Worm (Caenorhabditis elegans) whole organism, L2 larva: Measurements from ENCODE around the gene Y39D8A.1.

Experiments used
- F13H6.1 ChIP-seq: sonication (generic microtip); optimal IDR thresholded peaks from 2 replicates; lab custom pipeline; 2016; ENCODE audit warnings: missing genetic modification characterization, missing compliant biosample characterization
- Y55F3AM.14 ChIP-seq: fragments of 200-800 bp; sonication (Bioruptor generic); optimal IDR thresholded peaks from 2 replicates; lab custom pipeline; 2018; ENCODE audit warnings: mild to moderate bottlenecking, missing genetic modification characterization, missing compliant biosample characterization
- crh-2 ChIP-seq: sonication (generic microtip); optimal IDR thresholded peaks from 2 replicates; lab custom pipeline; 2017; ENCODE audit warnings: missing biosample characterization, missing genetic modification characterization
- egl-27 ChIP-seq: sonication (generic microtip); optimal IDR thresholded peaks from 3 replicates; lab custom pipeline; 2017; ENCODE audit warnings: missing biosample characterization, missing genetic modification reagents, missing genetic modification characterization
- elt-3 ChIP-seq: sonication (generic microtip); optimal IDR thresholded peaks from 2 replicates; lab custom pipeline; 2017; ENCODE audit warnings: missing biosample characterization, missing genetic modification characterization
- lin-13 ChIP-seq: fragments of 150-350 bp; optimal IDR thresholded peaks from 2 replicates; lab custom pipeline; 2014; ENCODE audit warnings: missing biosample characterization, missing genetic modification reagents, missing genetic modification characterization
- lsy-2 ChIP-seq, 2 experiments: fragments of 150-350 bp in 1 of 2; sonication (generic microtip) in 1 of 2; optimal IDR thresholded peaks; 2 replicates each; lab custom pipeline; 2014 to 2017; ENCODE audit warnings: missing biosample characterization in 2 of 2, missing genetic modification characterization in 2 of 2
- snpc-4 ChIP-seq: fragments of 150-350 bp; optimal IDR thresholded peaks from 2 replicates; lab custom pipeline; 2014; ENCODE audit warnings: missing biosample characterization, missing genetic modification characterization

ce11 chrV:412820-413219 lies 5.7 kb upstream of the Y39D8A.1 start:
- no peak for TF ChIP-seq elt-3 (tag; lab: Kevin White, UChicago)
- no peak for TF ChIP-seq F13H6.1 (tag; lab: Kevin White, UChicago)
- no peak for TF ChIP-seq lin-13 (GFP tag; lab: Kevin White, UChicago)
- TF ChIP-seq lsy-2 (tag; optimal IDR thresholded peaks at IDR 0.05; lab: Kevin White, UChicago) = no peak
- TF ChIP-seq egl-27 (tag; lab: Kevin White, UChicago) = no peak
- TF ChIP-seq Y55F3AM.14 (GFP tag; lab: Kevin White, UChicago) = no peak
- no peak for TF ChIP-seq crh-2 (tag; lab: Kevin White, UChicago)
- TF ChIP-seq snpc-4 (tag; lab: Kevin White, UChicago) = no peak
